Fruit fly (Drosophila melanogaster): Measurements from ENCODE around the gene CG17712.
A peak's percentile ranks its signal among the peaks of the same experiment; 100 is the strongest.

The CG17712 gene

dm6 chr2L:1723135-1723936 lies 28.6 kb downstream of the CG17712 start:
- TF ChIP-seq Nf-YA (GFP tag; IDR thresholded peaks at IDR 0.05), result no peak
- TF ChIP-seq HLHmδ (GFP tag; optimal IDR thresholded peaks at IDR 0.05), result peak; percentile 9
- TF ChIP-seq fd64A (GFP tag; optimal IDR thresholded peaks at IDR 0.05), result no peak
- peak; percentile 69 for TF ChIP-seq exex (tag; optimal IDR thresholded peaks at IDR 0.05)
- TF ChIP-seq grau (tag; optimal IDR thresholded peaks at IDR 0.05), result peak; percentile 27
- TF ChIP-seq CG11504 (tag; optimal IDR thresholded peaks at IDR 0.05), result peak; percentile 43
- TF ChIP-seq pnt (GFP tag; optimal IDR thresholded peaks at IDR 0.05), result no peak
- peak; percentile 21 for TF ChIP-seq CG3407 (GFP tag; optimal IDR thresholded peaks at IDR 0.05)
- peak; percentile 15; the same call in 1 of the 2 replicates for TF ChIP-seq CG32532 (GFP tag; IDR thresholded peaks at IDR 0.05)
- peak; percentile 2 for TF ChIP-seq gsb-n (tag; optimal IDR thresholded peaks at IDR 0.05)
- TF ChIP-seq Hr39 (optimal IDR thresholded peaks at IDR 0.05), result no peak
- 0 out of 2 replicates have a peak, but pooled peaks have one; percentile 5 for TF ChIP-seq Awh (GFP tag; IDR thresholded peaks at IDR 0.05)
- peak; percentile 6 for TF ChIP-seq dm (GFP tag; optimal IDR thresholded peaks at IDR 0.05)
- TF ChIP-seq CG2120 (GFP tag; optimal IDR thresholded peaks at IDR 0.05), result peak; percentile 20
- TF ChIP-seq CG13894 (tag; optimal IDR thresholded peaks at IDR 0.05), result peak; percentile 49
- no peak for TF ChIP-seq inv (GFP tag; IDR thresholded peaks at IDR 0.05; ENCODE audit: partially characterized antibody)
- no peak for TF ChIP-seq Ets65A (GFP tag)
- no peak for TF ChIP-seq MTF-1 (GFP tag; optimal IDR thresholded peaks at IDR 0.05; ENCODE audit: borderline replicate concordance)
- no peak for TF ChIP-seq CG4282 (GFP tag; optimal IDR thresholded peaks at IDR 0.05)
- no peak for TF ChIP-seq Optix (GFP tag; IDR thresholded peaks at IDR 0.05)
- no peak for TF ChIP-seq D (optimal IDR thresholded peaks at IDR 0.05)
- peak; percentile 10 for TF ChIP-seq D (GFP tag; optimal IDR thresholded peaks at IDR 0.05)
- TF ChIP-seq nom (GFP tag; optimal IDR thresholded peaks at IDR 0.05), result peak; percentile 36
- no peak for TF ChIP-seq CG11560 (tag; IDR thresholded peaks at IDR 0.05)
- TF ChIP-seq nerfin-1 (tag; optimal IDR thresholded peaks at IDR 0.05), result peak; percentile 12
- TF ChIP-seq CG3995 (GFP tag; optimal IDR thresholded peaks at IDR 0.05), result no peak
- TF ChIP-seq Sox100B (GFP tag; optimal IDR thresholded peaks at IDR 0.05), result peak; percentile 28
- TF ChIP-seq Xrp1 (GFP tag; IDR thresholded peaks at IDR 0.05), result no peak
- no peak for TF ChIP-seq CG10959 (GFP tag; IDR thresholded peaks at IDR 0.05)
- TF ChIP-seq PHDP (tag; optimal IDR thresholded peaks at IDR 0.05), result peak; percentile 44
- peak; percentile 10 for TF ChIP-seq CG17802 (tag; optimal IDR thresholded peaks at IDR 0.05)
- TF ChIP-seq GATAe (GFP tag; conservative IDR thresholded peaks at IDR 0.05), result 0 out of 2 replicates have a peak, but pooled peaks have one; percentile 28
- TF ChIP-seq CG4328 (GFP tag; optimal IDR thresholded peaks at IDR 0.05), result peak; percentile 23
- no peak for TF ChIP-seq pum (GFP tag; optimal IDR thresholded peaks at IDR 0.05)
- TF ChIP-seq Gsc (GFP tag; IDR thresholded peaks at IDR 0.05), result no peak
- TF ChIP-seq Blimp-1 (GFP tag; optimal IDR thresholded peaks at IDR 0.05), result peak; percentile 55
- TF ChIP-seq ftz-f1 (GFP tag; optimal IDR thresholded peaks at IDR 0.05), result no peak
- TF ChIP-seq unpg (GFP tag; optimal IDR thresholded peaks at IDR 0.05), result peak; percentile 15
- TF ChIP-seq Dbx (GFP tag; IDR thresholded peaks at IDR 0.05), result 0 out of 3 replicates have a peak, but pooled peaks have one; percentile 8
- 0 out of 2 replicates have a peak, but pooled peaks have one; percentile 20 for TF ChIP-seq CG14441 (GFP tag; IDR thresholded peaks at IDR 0.05)
- TF ChIP-seq Vsx1 (GFP tag; optimal IDR thresholded peaks at IDR 0.05), result no peak
- no peak for TF ChIP-seq hkb (optimal IDR thresholded peaks at IDR 0.05)
- no peak for TF ChIP-seq hkb (GFP tag; IDR thresholded peaks at IDR 0.05)
- peak; percentile 52 for TF ChIP-seq twi (tag; optimal IDR thresholded peaks at IDR 0.05)
- peak; percentile 15 for TF ChIP-seq btn (GFP tag; optimal IDR thresholded peaks at IDR 0.05)
- TF ChIP-seq ind (GFP tag; optimal IDR thresholded peaks at IDR 0.05), result peak; percentile 1
- no peak for TF ChIP-seq bigmax (GFP tag; optimal IDR thresholded peaks at IDR 0.05)
- no peak for TF ChIP-seq CG15514 (GFP tag; optimal IDR thresholded peaks at IDR 0.05)
- no peak for TF ChIP-seq phol (tag; optimal IDR thresholded peaks at IDR 0.05)
- TF ChIP-seq CG10147 (GFP tag; optimal IDR thresholded peaks at IDR 0.05), result no peak
